Worm (Caenorhabditis elegans) whole organism, late embryonic: ENCODE results near the gene Y37H2A.11.

Source experiments
- ceh-19 ChIP-seq: fragments of 200-800 bp; sonication (Bioruptor generic); optimal IDR thresholded peaks from 2 replicates; lab custom pipeline; 2018; ENCODE audit warnings: mild to moderate bottlenecking, missing genetic modification characterization, missing compliant biosample characterization
- ceh-45 ChIP-seq: fragments of 200-800 bp; sonication (Bioruptor generic); IDR thresholded peaks from 2 replicates; pipeline ENCODE4 v1.3.6; 2022; ENCODE audit warnings: missing genetic modification reagents, missing genetic modification characterization, missing compliant biosample characterization
- ceh-48 ChIP-seq: sonication (generic microtip); optimal IDR thresholded peaks from 2 replicates; lab custom pipeline; 2016; ENCODE audit warnings: missing genetic modification characterization, inconsistent platforms, missing compliant biosample characterization
- ets-4 ChIP-seq: sonication (generic microtip); optimal IDR thresholded peaks from 2 replicates; lab custom pipeline; 2016; ENCODE audit warnings: missing genetic modification characterization, missing compliant biosample characterization
- npax-4 ChIP-seq: sonication (generic microtip); optimal IDR thresholded peaks from 2 replicates; lab custom pipeline; 2016; ENCODE audit warnings: missing genetic modification characterization, missing compliant biosample characterization
- unc-42 ChIP-seq: sonication (generic microtip); optimal IDR thresholded peaks from 2 replicates; lab custom pipeline; 2016; ENCODE audit warnings: missing genotype, missing genetic modification characterization, missing compliant biosample characterization

- TF ChIP-seq ets-4 (tag; lab: Kevin White, UChicago) (no peak), ceh-48 (tag; lab: Kevin White, UChicago) (no peak), npax-4 (tag; lab: Kevin White, UChicago) (no peak), unc-42 (tag; lab: Kevin White, UChicago) (no peak), ceh-19 (GFP tag; lab: Kevin White, UChicago) (no peak), ceh-45 (GFP tag; lab: Robert Waterston, UW) (no peak)
Measured at ce11 chrV:18106055-18106454, 35.2 kb upstream of the Y37H2A.11 start.
